Comparison of ENCODE assay signal across 1 fruit fly cellular context in genomic region chr3R:4658991-4659933, dm6.
TF ChIP-seq lines count a peak whose summit lies in the region.

TSS of gene smash (plus strand) at chr3R:4659579.

TF ChIP-seq in whole organism, embryonic, 481 proteins besides CTCF, POLR2A, EP300 and RAD21 (continued from another document and continues in another):
- TF ChIP-seq CG17568 (GFP tag; optimal IDR thresholded peaks at IDR 0.05; lab: Kevin White, UChicago), result no peak
- no peak for TF ChIP-seq CG12299 (tag; optimal IDR thresholded peaks at IDR 0.05; lab: Kevin White, UChicago)
- TF ChIP-seq Abd-B (GFP tag; optimal IDR thresholded peaks at IDR 0.05; lab: Kevin White, UChicago), result no peak
- peak; percentile 6 for TF ChIP-seq Bdp1 (GFP tag; optimal IDR thresholded peaks at IDR 0.05; lab: Kevin White, UChicago)
- TF ChIP-seq p53 (GFP tag; optimal IDR thresholded peaks at IDR 0.05; lab: Kevin White, UChicago), result no peak
- TF ChIP-seq Dbx (GFP tag; IDR thresholded peaks at IDR 0.05; lab: Robert Waterston, UW), result peak; percentile 64; the same call in 2 of the 3 replicates
- TF ChIP-seq sisA (GFP tag; IDR thresholded peaks at IDR 0.05; lab: Robert Waterston, UW), result no peak
- no peak for TF ChIP-seq fd96Cb (tag; optimal IDR thresholded peaks at IDR 0.05; lab: Kevin White, UChicago)
- TF ChIP-seq CG31441 (GFP tag; IDR thresholded peaks at IDR 0.05; lab: Robert Waterston, UW), result peak; percentile 43; the same call in 1 of the 2 replicates
- peak; percentile 45 for TF ChIP-seq CG6854 (GFP tag; optimal IDR thresholded peaks at IDR 0.05; lab: Kevin White, UChicago)
- TF ChIP-seq CG3726 (GFP tag; IDR thresholded peaks at IDR 0.05; lab: Robert Waterston, UW), result no peak
- no peak for TF ChIP-seq CkIIα-i1 (GFP tag; IDR thresholded peaks at IDR 0.05; lab: Robert Waterston, UW)
- TF ChIP-seq ewg (GFP tag; optimal IDR thresholded peaks at IDR 0.05; lab: Kevin White, UChicago), result no peak
- TF ChIP-seq tna (GFP tag; IDR thresholded peaks at IDR 0.05; lab: Robert Waterston, UW; ENCODE audit: partially characterized antibody), result peak; percentile 66; the same call in 1 of the 2 replicates
- peak; percentile 5 for TF ChIP-seq Meics (GFP tag; optimal IDR thresholded peaks at IDR 0.05; lab: Kevin White, UChicago)
- peak; percentile 34; the same call in 1 of the 2 replicates for TF ChIP-seq ato (GFP tag; IDR thresholded peaks at IDR 0.05; lab: Robert Waterston, UW; ENCODE audit: partially characterized antibody)
- no peak for TF ChIP-seq CG11560 (tag; IDR thresholded peaks at IDR 0.05; lab: Robert Waterston, UW)
- TF ChIP-seq CG13894 (tag; optimal IDR thresholded peaks at IDR 0.05; lab: Kevin White, UChicago), result peak; percentile 69
- TF ChIP-seq slou (GFP tag; optimal IDR thresholded peaks at IDR 0.05; lab: Kevin White, UChicago), result no peak
- no peak for TF ChIP-seq CG1529 (GFP tag; optimal IDR thresholded peaks at IDR 0.05; lab: Kevin White, UChicago)
- TF ChIP-seq stc (GFP tag; IDR thresholded peaks at IDR 0.05; lab: Robert Waterston, UW), result no peak; the same call in 1 of the 2 replicates
- TF ChIP-seq Xrp1 (GFP tag; IDR thresholded peaks at IDR 0.05; lab: Robert Waterston, UW), result no peak
- no peak for TF ChIP-seq TFAM (GFP tag; optimal IDR thresholded peaks at IDR 0.05; lab: Kevin White, UChicago)
- no peak for TF ChIP-seq hkb (optimal IDR thresholded peaks at IDR 0.05; lab: Kevin White, UChicago)
- TF ChIP-seq hkb (GFP tag; IDR thresholded peaks at IDR 0.05; lab: Robert Waterston, UW), result peak; percentile 58
- TF ChIP-seq Bteb2 (GFP tag; optimal IDR thresholded peaks at IDR 0.05; lab: Kevin White, UChicago), result no peak
- TF ChIP-seq lbe (GFP tag; optimal IDR thresholded peaks at IDR 0.05; lab: Kevin White, UChicago), result peak; percentile 28
- TF ChIP-seq CG7271 (tag; optimal IDR thresholded peaks at IDR 0.05; lab: Kevin White, UChicago), result no peak
- TF ChIP-seq sr (GFP tag; IDR thresholded peaks at IDR 0.05; lab: Robert Waterston, UW), result peak; percentile 65; the same call in 2 of the 3 replicates
- no peak for TF ChIP-seq wdn (GFP tag; IDR thresholded peaks at IDR 0.05; lab: Robert Waterston, UW)
- no peak for TF ChIP-seq da (GFP tag; optimal IDR thresholded peaks at IDR 0.05; lab: Kevin White, UChicago)
- TF ChIP-seq E2f1 (GFP tag; IDR thresholded peaks at IDR 0.05; lab: Robert Waterston, UW), result 0 out of 2 replicates have a peak, but pooled peaks have one; percentile 13
- peak; percentile 46; the same call in 1 of the 4 replicates for TF ChIP-seq Gug (GFP tag; IDR thresholded peaks at IDR 0.05; lab: Robert Waterston, UW)
- TF ChIP-seq dimm (GFP tag; IDR thresholded peaks at IDR 0.05; lab: Robert Waterston, UW), result no peak
- peak; percentile 37 for TF ChIP-seq CrebB (tag; optimal IDR thresholded peaks at IDR 0.05; lab: Kevin White, UChicago)
- no peak for TF ChIP-seq Elba2 (GFP tag; optimal IDR thresholded peaks at IDR 0.05; lab: Kevin White, UChicago)
- TF ChIP-seq Sox100B (GFP tag; optimal IDR thresholded peaks at IDR 0.05; lab: Kevin White, UChicago), result no peak
- no peak for TF ChIP-seq CG16863 (GFP tag; optimal IDR thresholded peaks at IDR 0.05; lab: Kevin White, UChicago)
- peak; percentile 65; the same call in 1 of the 3 replicates for TF ChIP-seq hb (GFP tag; IDR thresholded peaks at IDR 0.05; lab: Robert Waterston, UW; ENCODE audit: partially characterized antibody)
- TF ChIP-seq chm (GFP tag; IDR thresholded peaks at IDR 0.05; lab: Robert Waterston, UW), result peak; percentile 87
- TF ChIP-seq CG17359 (tag; optimal IDR thresholded peaks at IDR 0.05; lab: Kevin White, UChicago), result peak; percentile 27
- TF ChIP-seq Poxn (GFP tag; IDR thresholded peaks at IDR 0.05; lab: Robert Waterston, UW), result no peak
- no peak for TF ChIP-seq GATAe (GFP tag; conservative IDR thresholded peaks at IDR 0.05; lab: Robert Waterston, UW)
- no peak for TF ChIP-seq CG18476 (GFP tag; optimal IDR thresholded peaks at IDR 0.05; lab: Kevin White, UChicago)
- peak; percentile 23 for TF ChIP-seq PHDP (tag; optimal IDR thresholded peaks at IDR 0.05; lab: Kevin White, UChicago)
- peak; percentile 16 for TF ChIP-seq BtbVII (GFP tag; optimal IDR thresholded peaks at IDR 0.05; lab: Kevin White, UChicago)
- no peak for TF ChIP-seq croc (GFP tag; conservative IDR thresholded peaks at IDR 0.05; lab: Robert Waterston, UW)
- TF ChIP-seq Six4 (GFP tag; optimal IDR thresholded peaks at IDR 0.05; lab: Kevin White, UChicago), result no peak
- no peak; the same call in 1 of the 2 replicates for TF ChIP-seq Nf-YA (GFP tag; IDR thresholded peaks at IDR 0.05; lab: Robert Waterston, UW)
- peak; percentile 58 for TF ChIP-seq CG6272 (GFP tag; IDR thresholded peaks at IDR 0.05; lab: Robert Waterston, UW)
- TF ChIP-seq CG2712 (tag; optimal IDR thresholded peaks at IDR 0.05; lab: Kevin White, UChicago), result peak; percentile 14
- peak; percentile 24 for TF ChIP-seq CG14965 (GFP tag; optimal IDR thresholded peaks at IDR 0.05; lab: Kevin White, UChicago; ENCODE audit: borderline replicate concordance)
- TF ChIP-seq CG10321 (GFP tag; IDR thresholded peaks at IDR 0.05; lab: Robert Waterston, UW), result no peak
- TF ChIP-seq gcm2 (GFP tag; optimal IDR thresholded peaks at IDR 0.05; lab: Kevin White, UChicago), result peak; percentile 13
- TF ChIP-seq ranshi (GFP tag; IDR thresholded peaks at IDR 0.05; lab: Robert Waterston, UW), result no peak
- TF ChIP-seq CG10274 (GFP tag; optimal IDR thresholded peaks at IDR 0.05; lab: Kevin White, UChicago), result peak; percentile 6
- TF ChIP-seq Lpt (GFP tag; optimal IDR thresholded peaks at IDR 0.05; lab: Kevin White, UChicago), result no peak
- no peak for TF ChIP-seq Ravus (GFP tag; IDR thresholded peaks at IDR 0.05; lab: Robert Waterston, UW)
- peak; percentile 71 for TF ChIP-seq HmgD (GFP tag; optimal IDR thresholded peaks at IDR 0.05; lab: Kevin White, UChicago)
- TF ChIP-seq Dll (GFP tag; IDR thresholded peaks at IDR 0.05; lab: Robert Waterston, UW; ENCODE audit: partially characterized antibody), result 0 out of 4 replicates have a peak, but pooled peaks have one; percentile 34
- TF ChIP-seq CG30403 (GFP tag; optimal IDR thresholded peaks at IDR 0.05; lab: Kevin White, UChicago), result no peak
- TF ChIP-seq Trl (optimal IDR thresholded peaks at IDR 0.05; lab: Kevin White, UChicago), result no peak
- no peak for TF ChIP-seq Trl (GFP tag; optimal IDR thresholded peaks at IDR 0.05; lab: Kevin White, UChicago)
- TF ChIP-seq insv (GFP tag; optimal IDR thresholded peaks at IDR 0.05; lab: Kevin White, UChicago), result no peak
- no peak for TF ChIP-seq usp (GFP tag; optimal IDR thresholded peaks at IDR 0.05; lab: Kevin White, UChicago)
- TF ChIP-seq wor (GFP tag; IDR thresholded peaks at IDR 0.05; lab: Robert Waterston, UW), result no peak
- peak; percentile 53 for TF ChIP-seq MESR4 (GFP tag; optimal IDR thresholded peaks at IDR 0.05; lab: Kevin White, UChicago)
- TF ChIP-seq D19B (GFP tag; optimal IDR thresholded peaks at IDR 0.05; lab: Kevin White, UChicago), result no peak
- no peak for TF ChIP-seq danr (GFP tag; IDR thresholded peaks at IDR 0.05; lab: Robert Waterston, UW)
- TF ChIP-seq cato (GFP tag; optimal IDR thresholded peaks at IDR 0.05; lab: Kevin White, UChicago; ENCODE audit: borderline replicate concordance), result no peak
- TF ChIP-seq hbn (GFP tag; IDR thresholded peaks at IDR 0.05; lab: Robert Waterston, UW; ENCODE audit: partially characterized antibody), result 0 out of 2 replicates have a peak, but pooled peaks have one; percentile 40
- TF ChIP-seq Med (GFP tag; lab: Kevin White, UChicago), result peak; percentile 91
- TF ChIP-seq CG8478 (optimal IDR thresholded peaks at IDR 0.05; lab: Kevin White, UChicago), result peak; percentile 52
- TF ChIP-seq ssp (GFP tag; IDR thresholded peaks at IDR 0.05; lab: Robert Waterston, UW), result no peak
- no peak for TF ChIP-seq zen (tag; optimal IDR thresholded peaks at IDR 0.05; lab: Kevin White, UChicago)
- TF ChIP-seq Dfd (GFP tag; optimal IDR thresholded peaks at IDR 0.05; lab: Kevin White, UChicago), result no peak
- TF ChIP-seq nerfin-2 (GFP tag; IDR thresholded peaks at IDR 0.05; lab: Robert Waterston, UW; ENCODE audit: partially characterized antibody), result peak; percentile 19; the same call in 1 of the 2 replicates
- TF ChIP-seq Ptx1 (GFP tag; IDR thresholded peaks at IDR 0.05; lab: Robert Waterston, UW), result no peak
- TF ChIP-seq ase (GFP tag; IDR thresholded peaks at IDR 0.05; lab: Robert Waterston, UW), result no peak
- TF ChIP-seq CG14050 (GFP tag; IDR thresholded peaks at IDR 0.05; lab: Robert Waterston, UW), result peak; percentile 41; the same call in 2 of the 3 replicates
- TF ChIP-seq CG7372 (GFP tag; IDR thresholded peaks at IDR 0.05; lab: Robert Waterston, UW), result no peak
- TF ChIP-seq CG6813 (GFP tag; optimal IDR thresholded peaks at IDR 0.05; lab: Kevin White, UChicago), result peak; percentile 29
- no peak for TF ChIP-seq al (GFP tag; IDR thresholded peaks at IDR 0.05; lab: Robert Waterston, UW)
- TF ChIP-seq CG12391 (tag; optimal IDR thresholded peaks at IDR 0.05; lab: Kevin White, UChicago), result peak; percentile 4
- TF ChIP-seq trem (tag; optimal IDR thresholded peaks at IDR 0.05; lab: Kevin White, UChicago), result peak; percentile 61
- peak; percentile 9 for TF ChIP-seq cad (GFP tag; optimal IDR thresholded peaks at IDR 0.05; lab: Kevin White, UChicago)
- TF ChIP-seq HLH3B (GFP tag; IDR thresholded peaks at IDR 0.05; lab: Robert Waterston, UW), result peak; percentile 63; the same call in 1 of the 2 replicates
- TF ChIP-seq odd (GFP tag; optimal IDR thresholded peaks at IDR 0.05; lab: Kevin White, UChicago), result no peak
- TF ChIP-seq ERR (GFP tag; optimal IDR thresholded peaks at IDR 0.05; lab: Kevin White, UChicago), result peak; percentile 32
- no peak for TF ChIP-seq pfk (GFP tag; optimal IDR thresholded peaks at IDR 0.05; lab: Kevin White, UChicago)
- no peak for TF ChIP-seq Hsf (GFP tag; optimal IDR thresholded peaks at IDR 0.05; lab: Kevin White, UChicago)
- TF ChIP-seq Xbp1 (GFP tag; optimal IDR thresholded peaks at IDR 0.05; lab: Kevin White, UChicago), result peak; percentile 11
- TF ChIP-seq Adf1 (GFP tag; IDR thresholded peaks at IDR 0.05; lab: Robert Waterston, UW), result peak; percentile 51; the same call in 1 of the 2 replicates
- TF ChIP-seq CG8290 (GFP tag; optimal IDR thresholded peaks at IDR 0.05; lab: Kevin White, UChicago), result peak; percentile 92
- TF ChIP-seq CG8290 (tag; optimal IDR thresholded peaks at IDR 0.05; lab: Kevin White, UChicago), result peak; percentile 54 to 94
- TF ChIP-seq row (GFP tag; IDR thresholded peaks at IDR 0.05; lab: Robert Waterston, UW), result peak; percentile 20; the same call in 1 of the 3 replicates
- TF ChIP-seq Atf-2 (GFP tag; optimal IDR thresholded peaks at IDR 0.05; lab: Kevin White, UChicago), result peak; percentile 9
- TF ChIP-seq Dad (GFP tag; optimal IDR thresholded peaks at IDR 0.05; lab: Kevin White, UChicago), result peak; percentile 24
- TF ChIP-seq zf30C (GFP tag; optimal IDR thresholded peaks at IDR 0.05; lab: Kevin White, UChicago), result no peak
- TF ChIP-seq MTF-1 (GFP tag; optimal IDR thresholded peaks at IDR 0.05; lab: Kevin White, UChicago; ENCODE audit: borderline replicate concordance), result peak; percentile 3
- TF ChIP-seq CG1602 (GFP tag; optimal IDR thresholded peaks at IDR 0.05; lab: Kevin White, UChicago), result no peak
- no peak for TF ChIP-seq Doc2 (GFP tag; IDR thresholded peaks at IDR 0.05; lab: Robert Waterston, UW)
- TF ChIP-seq CG1024 (GFP tag; IDR thresholded peaks at IDR 0.05; lab: Robert Waterston, UW), result peak; percentile 10; the same call in 1 of the 2 replicates
- TF ChIP-seq Hand (GFP tag; optimal IDR thresholded peaks at IDR 0.05; lab: Kevin White, UChicago), result no peak
- no peak for TF ChIP-seq luna (GFP tag; optimal IDR thresholded peaks at IDR 0.05; lab: Kevin White, UChicago)
- peak in 1 of 2 experiments; percentile 39 for TF ChIP-seq bsh (GFP tag; optimal IDR thresholded peaks at IDR 0.05; lab: Kevin White, UChicago)
- TF ChIP-seq abd-A (tag; optimal IDR thresholded peaks at IDR 0.05; lab: Kevin White, UChicago), result no peak
- no peak for TF ChIP-seq CG17186 (GFP tag; optimal IDR thresholded peaks at IDR 0.05; lab: Kevin White, UChicago)
- no peak for TF ChIP-seq Hey (tag; optimal IDR thresholded peaks at IDR 0.05; lab: Kevin White, UChicago)
- no peak for TF ChIP-seq kah (GFP tag; optimal IDR thresholded peaks at IDR 0.05; lab: Kevin White, UChicago)
- 0 out of 2 replicates have a peak, but pooled peaks have one; percentile 16 for TF ChIP-seq aop (GFP tag; IDR thresholded peaks at IDR 0.05; lab: Robert Waterston, UW)
- peak; percentile 9 for TF ChIP-seq CG7786 (GFP tag; optimal IDR thresholded peaks at IDR 0.05; lab: Kevin White, UChicago)
- TF ChIP-seq CG17361 (GFP tag; IDR thresholded peaks at IDR 0.05; lab: Robert Waterston, UW), result no peak; the same call in 2 of the 3 replicates
- no peak for TF ChIP-seq pnt (GFP tag; optimal IDR thresholded peaks at IDR 0.05; lab: Kevin White, UChicago)
- TF ChIP-seq nom (GFP tag; optimal IDR thresholded peaks at IDR 0.05; lab: Kevin White, UChicago), result peak; percentile 73
- TF ChIP-seq lab (GFP tag; optimal IDR thresholded peaks at IDR 0.05; lab: Kevin White, UChicago), result no peak
- TF ChIP-seq CG11093 (GFP tag; IDR thresholded peaks at IDR 0.05; lab: Robert Waterston, UW), result no peak
- TF ChIP-seq gem (tag; optimal IDR thresholded peaks at IDR 0.05; lab: Kevin White, UChicago), result no peak
- TF ChIP-seq dysf (GFP tag; IDR thresholded peaks at IDR 0.05; lab: Robert Waterston, UW), result no peak
- 0 out of 3 replicates have a peak, but pooled peaks have one; percentile 23 for TF ChIP-seq z (GFP tag; IDR thresholded peaks at IDR 0.05; lab: Robert Waterston, UW)
- no peak for TF ChIP-seq mld (GFP tag; IDR thresholded peaks at IDR 0.05; lab: Robert Waterston, UW; ENCODE audit: partially characterized antibody)
- TF ChIP-seq crol (GFP tag; IDR thresholded peaks at IDR 0.05; lab: Robert Waterston, UW), result peak; percentile 82
- peak; percentile 60 for TF ChIP-seq Myb (GFP tag; optimal IDR thresholded peaks at IDR 0.05; lab: Kevin White, UChicago)
- no peak for TF ChIP-seq CG15073 (GFP tag; optimal IDR thresholded peaks at IDR 0.05; lab: Kevin White, UChicago)
- no peak for TF ChIP-seq CG10543 (GFP tag; optimal IDR thresholded peaks at IDR 0.05; lab: Kevin White, UChicago)
- no peak for TF ChIP-seq prd (optimal IDR thresholded peaks at IDR 0.05; lab: Kevin White, UChicago)
- TF ChIP-seq prd (GFP tag; IDR thresholded peaks at IDR 0.05; lab: Robert Waterston, UW), result peak; percentile 31; the same call in 1 of the 3 replicates
- no peak for TF ChIP-seq Tbp (GFP tag; optimal IDR thresholded peaks at IDR 0.05; lab: Kevin White, UChicago)
- peak; percentile 29; the same call in 1 of the 2 replicates for TF ChIP-seq lmd (GFP tag; IDR thresholded peaks at IDR 0.05; lab: Robert Waterston, UW)
- TF ChIP-seq CG31365 (tag; optimal IDR thresholded peaks at IDR 0.05; lab: Kevin White, UChicago), result no peak
- TF ChIP-seq D19A (tag; optimal IDR thresholded peaks at IDR 0.05; lab: Kevin White, UChicago), result no peak
